Fruit fly (Drosophila melanogaster): Measurements from ENCODE around the gene CG6870.

- no peak for TF ChIP-seq bab1 (GFP tag; optimal IDR thresholded peaks at IDR 0.05)
- TF ChIP-seq Hr96 (GFP tag; optimal IDR thresholded peaks at IDR 0.05) = no peak
- TF ChIP-seq Clk (GFP tag; optimal IDR thresholded peaks at IDR 0.05) = no peak
- no peak for TF ChIP-seq CG7045 (GFP tag; optimal IDR thresholded peaks at IDR 0.05)
- no peak for TF ChIP-seq CG11617 (GFP tag; optimal IDR thresholded peaks at IDR 0.05)
- no peak for TF ChIP-seq CG33017 (tag; optimal IDR thresholded peaks at IDR 0.05)
Observed at dm6 chr2L:17603152-17603551, 11.1 kb upstream of the CG6870 start.

Measured in whole organism, adult.